Worm (Caenorhabditis elegans) whole organism, mixed stage, embryonic: ENCODE data around the gene clec-205.
A peak's percentile ranks its signal among the peaks of the same experiment; 100 is the strongest.

ENCODE experiments used
- M03D4.4 ChIP-seq: sonication (generic microtip); optimal IDR thresholded peaks from 2 replicates; lab custom pipeline; 2017; ENCODE audit warnings: mild to moderate bottlenecking, missing genetic modification characterization, missing compliant biosample characterization
- bed-3 ChIP-seq: fragments of 200-800 bp; sonication (Bioruptor generic); optimal IDR thresholded peaks from 3 replicates; lab custom pipeline; 2018; ENCODE audit warnings: mild to moderate bottlenecking, missing genetic modification characterization, moderate library complexity, missing compliant biosample characterization
- blmp-1 ChIP-seq: fragments of 150-350 bp; optimal IDR thresholded peaks from 2 replicates; lab custom pipeline; 2014; ENCODE audit warnings: missing biosample characterization, missing genetic modification characterization
- ceh-39 ChIP-seq: fragments of 150-350 bp; optimal IDR thresholded peaks from 2 replicates; lab custom pipeline; 2014; ENCODE audit warnings: missing biosample characterization, missing genetic modification characterization
- ceh-43 ChIP-seq: fragments of 200-800 bp; sonication (Bioruptor generic); optimal IDR thresholded peaks from 2 replicates; lab custom pipeline; 2018; ENCODE audit warnings: mild to moderate bottlenecking, missing genetic modification characterization, moderate library complexity, missing compliant biosample characterization
- ceh-83 ChIP-seq: fragments of 200-800 bp; sonication (Bioruptor generic); optimal IDR thresholded peaks from 2 replicates; lab custom pipeline; 2018; ENCODE audit warnings: mild to moderate bottlenecking, missing genetic modification characterization, missing compliant biosample characterization
- ces-1 ChIP-seq: fragments of 150-350 bp; optimal IDR thresholded peaks from 2 replicates; lab custom pipeline; 2014; ENCODE audit warnings: missing biosample characterization, missing genetic modification reagents, missing genetic modification characterization
- cnd-1 ChIP-seq: fragments of 200-800 bp; sonication (Bioruptor generic); optimal IDR thresholded peaks from 2 replicates; lab custom pipeline; 2018; ENCODE audit warnings: mild to moderate bottlenecking, missing genetic modification characterization, missing compliant biosample characterization
- drap-1 ChIP-seq: fragments of 200-800 bp; sonication (Bioruptor generic); optimal IDR thresholded peaks from 3 replicates; lab custom pipeline; 2018; ENCODE audit warnings: mild to moderate bottlenecking, missing genetic modification characterization, missing compliant biosample characterization
- elt-1 ChIP-seq: sonication (generic microtip); optimal IDR thresholded peaks from 2 replicates; lab custom pipeline; 2017; ENCODE audit warnings: missing genetic modification characterization, mild to moderate bottlenecking, missing compliant biosample characterization, antibody characterized with exemption, moderate library complexity, borderline replicate concordance; ENCODE audit not compliant: insufficient read depth
- elt-3 ChIP-seq: fragments of 150-350 bp; optimal IDR thresholded peaks from 2 replicates; lab custom pipeline; 2014; ENCODE audit warnings: missing biosample characterization, missing genetic modification characterization
- flh-1 ChIP-seq: fragments of 200-800 bp; sonication (Bioruptor generic); optimal IDR thresholded peaks from 2 replicates; lab custom pipeline; 2018; ENCODE audit warnings: mild to moderate bottlenecking, missing genetic modification characterization, moderate library complexity, missing compliant biosample characterization
- ham-2 ChIP-seq: fragments of 200-800 bp; sonication (Bioruptor generic); optimal IDR thresholded peaks from 2 replicates; lab custom pipeline; 2018; ENCODE audit warnings: mild to moderate bottlenecking, missing genetic modification characterization, missing compliant biosample characterization
- hlh-1 ChIP-seq: fragments of 150-350 bp; optimal IDR thresholded peaks from 2 replicates; lab custom pipeline; 2014; ENCODE audit warnings: missing biosample characterization, missing genetic modification reagents, missing genetic modification characterization
- lin-13 ChIP-seq: fragments of 150-350 bp; optimal IDR thresholded peaks from 2 replicates; lab custom pipeline; 2014; ENCODE audit warnings: missing biosample characterization, missing genetic modification characterization
- lsy-2 ChIP-seq: fragments of 150-350 bp; optimal IDR thresholded peaks from 2 replicates; lab custom pipeline; 2014; ENCODE audit warnings: missing biosample characterization, missing genetic modification characterization
- mab-5 ChIP-seq: fragments of 150-350 bp; optimal IDR thresholded peaks from 2 replicates; lab custom pipeline; 2014; ENCODE audit warnings: missing biosample characterization, missing genetic modification characterization
- mep-1 ChIP-seq: fragments of 150-350 bp; optimal IDR thresholded peaks from 2 replicates; lab custom pipeline; 2017; ENCODE audit warnings: missing biosample characterization, missing genetic modification reagents, missing genetic modification characterization, inconsistent platforms
- mls-2 ChIP-seq: sonication (generic microtip); optimal IDR thresholded peaks from 2 replicates; lab custom pipeline; 2016; ENCODE audit warnings: mild to moderate bottlenecking, missing genetic modification characterization, moderate library complexity, missing compliant biosample characterization
- nhr-12 ChIP-seq: fragments of 150-350 bp; optimal IDR thresholded peaks from 2 replicates; lab custom pipeline; 2014; ENCODE audit warnings: missing biosample characterization, missing genetic modification characterization
- nhr-237 ChIP-seq: fragments of 150-350 bp; optimal IDR thresholded peaks from 2 replicates; lab custom pipeline; 2014; ENCODE audit warnings: missing biosample characterization, missing genetic modification characterization
- nhr-28 ChIP-seq: fragments of 150-350 bp; optimal IDR thresholded peaks from 2 replicates; lab custom pipeline; 2014; ENCODE audit warnings: missing biosample characterization, missing genetic modification characterization
- nhr-76 ChIP-seq: sonication (generic microtip); optimal IDR thresholded peaks from 2 replicates; lab custom pipeline; 2017; ENCODE audit warnings: missing biosample characterization, missing genetic modification characterization
- pha-4 ChIP-seq: fragments of 150-350 bp; optimal IDR thresholded peaks from 2 replicates; lab custom pipeline; 2018; ENCODE audit warnings: missing biosample characterization, missing genetic modification reagents, missing genetic modification characterization
- sem-2 ChIP-seq: fragments of 200-800 bp; sonication (Bioruptor generic); optimal IDR thresholded peaks from 2 replicates; lab custom pipeline; 2018; ENCODE audit warnings: mild to moderate bottlenecking, missing genetic modification characterization, missing compliant biosample characterization
- snpc-4 ChIP-seq: fragments of 150-350 bp; optimal IDR thresholded peaks from 2 replicates; lab custom pipeline; 2014; ENCODE audit warnings: missing biosample characterization, missing genetic modification characterization
- sptf-1 ChIP-seq: sonication (generic microtip); optimal IDR thresholded peaks from 2 replicates; lab custom pipeline; 2017; ENCODE audit warnings: mild to moderate bottlenecking, missing genetic modification characterization, moderate library complexity, missing compliant biosample characterization
- tbx-8 ChIP-seq: fragments of 200-800 bp; sonication (Bioruptor generic); optimal IDR thresholded peaks from 2 replicates; lab custom pipeline; 2018; ENCODE audit warnings: mild to moderate bottlenecking, missing genetic modification characterization, moderate library complexity, missing compliant biosample characterization
- unc-120 ChIP-seq: sonication (generic microtip); optimal IDR thresholded peaks from 2 replicates; lab custom pipeline; 2017; ENCODE audit warnings: missing genetic modification characterization, missing compliant biosample characterization; ENCODE audit not compliant: poor library complexity, severe bottlenecking
- unc-39 ChIP-seq: fragments of 150-350 bp; optimal IDR thresholded peaks from 2 replicates; lab custom pipeline; 2014; ENCODE audit warnings: missing biosample characterization, missing genetic modification characterization
- unc-62 ChIP-seq: fragments of 150-350 bp; optimal IDR thresholded peaks from 2 replicates; lab custom pipeline; 2014; ENCODE audit warnings: missing biosample characterization, missing genetic modification reagents, missing genetic modification characterization
- zip-8 ChIP-seq: fragments of 150-350 bp; optimal IDR thresholded peaks from 2 replicates; lab custom pipeline; 2014; ENCODE audit warnings: missing biosample characterization, missing genetic modification characterization
- ztf-11 ChIP-seq: fragments of 150-350 bp; optimal IDR thresholded peaks from 2 replicates; lab custom pipeline; 2014; ENCODE audit warnings: missing biosample characterization, missing genetic modification characterization

The clec-205 gene

ce11 chrV:1743205-1743870, 17.4 kb upstream of the clec-205 start, which contains the start of gene nhr-256:
Gene nhr-256 (plus strand): TSS chrV:1743771.
- peak; percentile 52 for TF ChIP-seq unc-62
- peak; percentile 71 for TF ChIP-seq nhr-237 (tag; lab: Kevin White, UChicago)
- TF ChIP-seq ham-2 (GFP tag; lab: Kevin White, UChicago), result peak; percentile 65
- TF ChIP-seq elt-3, result peak; percentile 48
- TF ChIP-seq cnd-1 (tag; lab: Kevin White, UChicago), result no peak
- TF ChIP-seq ceh-83 (GFP tag; lab: Kevin White, UChicago), result no peak
- peak; percentile 74 for TF ChIP-seq nhr-28
- no peak for TF ChIP-seq sptf-1 (tag; lab: Kevin White, UChicago)
- peak; percentile 78 for TF ChIP-seq nhr-12 (tag; lab: Kevin White, UChicago)
- TF ChIP-seq M03D4.4 (tag; lab: Kevin White, UChicago), result no peak
- TF ChIP-seq drap-1, result no peak
- no peak for TF ChIP-seq lin-13 (tag; lab: Kevin White, UChicago)
- no peak for TF ChIP-seq elt-1 (tag; lab: Kevin White, UChicago)
- TF ChIP-seq mep-1 (tag; lab: Kevin White, UChicago), result peak; percentile 19
- no peak for TF ChIP-seq bed-3 (GFP tag; lab: Kevin White, UChicago)
- TF ChIP-seq unc-39 (tag; lab: Kevin White, UChicago), result no peak
- peak; percentile 68 for TF ChIP-seq pha-4 (tag; lab: Kevin White, UChicago)
- TF ChIP-seq hlh-1 (tag; lab: Kevin White, UChicago), result no peak
- TF ChIP-seq nhr-76, result no peak
- TF ChIP-seq flh-1, result no peak
- TF ChIP-seq ces-1 (GFP tag; lab: Kevin White, UChicago), result peak; percentile 55
- TF ChIP-seq tbx-8 (GFP tag; lab: Kevin White, UChicago), result no peak

ce11 chrV:1749053-1749452, 11.6 kb upstream of the clec-205 start, which contains the start of gene ZK697.8:
Gene ZK697.8 (minus strand): TSS chrV:1749153.
- TF ChIP-seq nhr-12 (tag; lab: Kevin White, UChicago), result no peak
- TF ChIP-seq ceh-43, result no peak
- no peak for TF ChIP-seq ces-1 (GFP tag; lab: Kevin White, UChicago)
- TF ChIP-seq mep-1 (tag; lab: Kevin White, UChicago), result no peak
- TF ChIP-seq pha-4 (tag; lab: Kevin White, UChicago), result no peak
- no peak for TF ChIP-seq mab-5
- TF ChIP-seq ceh-39 (tag; lab: Kevin White, UChicago), result no peak
- no peak for TF ChIP-seq zip-8 (tag; lab: Kevin White, UChicago)
- TF ChIP-seq unc-120, result no peak
- no peak for TF ChIP-seq ztf-11
- TF ChIP-seq blmp-1 (tag; lab: Kevin White, UChicago), result no peak

- no peak for TF ChIP-seq ceh-43
- TF ChIP-seq sptf-1 (tag; lab: Kevin White, UChicago), result no peak
- TF ChIP-seq M03D4.4 (tag; lab: Kevin White, UChicago), result no peak
- no peak for TF ChIP-seq lsy-2
- no peak for TF ChIP-seq unc-39 (tag; lab: Kevin White, UChicago)
- TF ChIP-seq snpc-4, result no peak
- no peak for TF ChIP-seq ceh-83 (GFP tag; lab: Kevin White, UChicago)
- no peak for TF ChIP-seq lin-13 (tag; lab: Kevin White, UChicago)
- no peak for TF ChIP-seq mls-2
- no peak for TF ChIP-seq ztf-11
- no peak for TF ChIP-seq nhr-28
- TF ChIP-seq blmp-1 (tag; lab: Kevin White, UChicago), result no peak
- no peak for TF ChIP-seq nhr-76
- no peak for TF ChIP-seq zip-8 (tag; lab: Kevin White, UChicago)
- TF ChIP-seq sem-2, result no peak
- TF ChIP-seq ces-1 (GFP tag; lab: Kevin White, UChicago), result no peak
- TF ChIP-seq tbx-8 (GFP tag; lab: Kevin White, UChicago), result no peak
Observed at ce11 chrV:1751449-1751848, 9.2 kb upstream of the clec-205 start, which contains the start of gene srh-199. Gene srh-199 (minus strand): TSS chrV:1751549.

ce11 chrV:1752496-1752895, 8.2 kb upstream of the clec-205 start, which contains the start of gene ZK697.1:
Gene ZK697.1 (plus strand): TSS chrV:1752796.
- TF ChIP-seq blmp-1 (tag; lab: Kevin White, UChicago) (no peak), pha-4 (tag; lab: Kevin White, UChicago) (no peak), mep-1 (tag; lab: Kevin White, UChicago) (no peak), flh-1 (no peak), snpc-4 (no peak), ztf-11 (no peak), ceh-43 (no peak), lsy-2 (no peak)
